Worm (Caenorhabditis elegans) whole organism, mixed stage, embryonic: ENCODE results near the gene str-52.

Source experiments
- M03D4.4 ChIP-seq: sonication (generic microtip); optimal IDR thresholded peaks from 2 replicates; lab custom pipeline; 2017; ENCODE audit warnings: mild to moderate bottlenecking, missing genetic modification characterization, missing compliant biosample characterization
- blmp-1 ChIP-seq: fragments of 150-350 bp; optimal IDR thresholded peaks from 2 replicates; lab custom pipeline; 2014; ENCODE audit warnings: missing biosample characterization, missing genetic modification characterization
- ceh-39 ChIP-seq: fragments of 150-350 bp; optimal IDR thresholded peaks from 2 replicates; lab custom pipeline; 2014; ENCODE audit warnings: missing biosample characterization, missing genetic modification characterization
- ceh-43 ChIP-seq: fragments of 200-800 bp; sonication (Bioruptor generic); optimal IDR thresholded peaks from 2 replicates; lab custom pipeline; 2018; ENCODE audit warnings: mild to moderate bottlenecking, missing genetic modification characterization, moderate library complexity, missing compliant biosample characterization
- ceh-83 ChIP-seq: fragments of 200-800 bp; sonication (Bioruptor generic); optimal IDR thresholded peaks from 2 replicates; lab custom pipeline; 2018; ENCODE audit warnings: mild to moderate bottlenecking, missing genetic modification characterization, missing compliant biosample characterization
- ces-1 ChIP-seq: fragments of 150-350 bp; optimal IDR thresholded peaks from 2 replicates; lab custom pipeline; 2014; ENCODE audit warnings: missing biosample characterization, missing genetic modification reagents, missing genetic modification characterization
- cnd-1 ChIP-seq: fragments of 200-800 bp; sonication (Bioruptor generic); optimal IDR thresholded peaks from 2 replicates; lab custom pipeline; 2018; ENCODE audit warnings: mild to moderate bottlenecking, missing genetic modification characterization, missing compliant biosample characterization
- drap-1 ChIP-seq: fragments of 200-800 bp; sonication (Bioruptor generic); optimal IDR thresholded peaks from 3 replicates; lab custom pipeline; 2018; ENCODE audit warnings: mild to moderate bottlenecking, missing genetic modification characterization, missing compliant biosample characterization
- elt-1 ChIP-seq: sonication (generic microtip); optimal IDR thresholded peaks from 2 replicates; lab custom pipeline; 2017; ENCODE audit warnings: missing genetic modification characterization, mild to moderate bottlenecking, missing compliant biosample characterization, antibody characterized with exemption, moderate library complexity, borderline replicate concordance; ENCODE audit not compliant: insufficient read depth
- elt-3 ChIP-seq: fragments of 150-350 bp; optimal IDR thresholded peaks from 2 replicates; lab custom pipeline; 2014; ENCODE audit warnings: missing biosample characterization, missing genetic modification characterization
- flh-1 ChIP-seq: fragments of 200-800 bp; sonication (Bioruptor generic); optimal IDR thresholded peaks from 2 replicates; lab custom pipeline; 2018; ENCODE audit warnings: mild to moderate bottlenecking, missing genetic modification characterization, moderate library complexity, missing compliant biosample characterization
- ham-2 ChIP-seq: fragments of 200-800 bp; sonication (Bioruptor generic); optimal IDR thresholded peaks from 2 replicates; lab custom pipeline; 2018; ENCODE audit warnings: mild to moderate bottlenecking, missing genetic modification characterization, missing compliant biosample characterization
- hlh-1 ChIP-seq: fragments of 150-350 bp; optimal IDR thresholded peaks from 2 replicates; lab custom pipeline; 2014; ENCODE audit warnings: missing biosample characterization, missing genetic modification reagents, missing genetic modification characterization
- lin-13 ChIP-seq: fragments of 150-350 bp; optimal IDR thresholded peaks from 2 replicates; lab custom pipeline; 2014; ENCODE audit warnings: missing biosample characterization, missing genetic modification characterization
- lsy-2 ChIP-seq: fragments of 150-350 bp; optimal IDR thresholded peaks from 2 replicates; lab custom pipeline; 2014; ENCODE audit warnings: missing biosample characterization, missing genetic modification characterization
- mab-5 ChIP-seq: fragments of 150-350 bp; optimal IDR thresholded peaks from 2 replicates; lab custom pipeline; 2014; ENCODE audit warnings: missing biosample characterization, missing genetic modification characterization
- mep-1 ChIP-seq: fragments of 150-350 bp; optimal IDR thresholded peaks from 2 replicates; lab custom pipeline; 2017; ENCODE audit warnings: missing biosample characterization, missing genetic modification reagents, missing genetic modification characterization, inconsistent platforms
- mls-2 ChIP-seq: sonication (generic microtip); optimal IDR thresholded peaks from 2 replicates; lab custom pipeline; 2016; ENCODE audit warnings: mild to moderate bottlenecking, missing genetic modification characterization, moderate library complexity, missing compliant biosample characterization
- nhr-12 ChIP-seq: fragments of 150-350 bp; optimal IDR thresholded peaks from 2 replicates; lab custom pipeline; 2014; ENCODE audit warnings: missing biosample characterization, missing genetic modification characterization
- nhr-2 ChIP-seq: fragments of 150-350 bp; optimal IDR thresholded peaks from 2 replicates; lab custom pipeline; 2014; ENCODE audit warnings: missing biosample characterization, missing genetic modification characterization
- nhr-237 ChIP-seq: fragments of 150-350 bp; optimal IDR thresholded peaks from 2 replicates; lab custom pipeline; 2014; ENCODE audit warnings: missing biosample characterization, missing genetic modification characterization
- nhr-28 ChIP-seq: fragments of 150-350 bp; optimal IDR thresholded peaks from 2 replicates; lab custom pipeline; 2014; ENCODE audit warnings: missing biosample characterization, missing genetic modification characterization
- nhr-76 ChIP-seq: sonication (generic microtip); optimal IDR thresholded peaks from 2 replicates; lab custom pipeline; 2017; ENCODE audit warnings: missing biosample characterization, missing genetic modification characterization
- pha-4 ChIP-seq: fragments of 150-350 bp; optimal IDR thresholded peaks from 2 replicates; lab custom pipeline; 2018; ENCODE audit warnings: missing biosample characterization, missing genetic modification reagents, missing genetic modification characterization
- sem-2 ChIP-seq: fragments of 200-800 bp; sonication (Bioruptor generic); optimal IDR thresholded peaks from 2 replicates; lab custom pipeline; 2018; ENCODE audit warnings: mild to moderate bottlenecking, missing genetic modification characterization, missing compliant biosample characterization
- snpc-4 ChIP-seq: fragments of 150-350 bp; optimal IDR thresholded peaks from 2 replicates; lab custom pipeline; 2014; ENCODE audit warnings: missing biosample characterization, missing genetic modification characterization
- tbx-8 ChIP-seq: fragments of 200-800 bp; sonication (Bioruptor generic); optimal IDR thresholded peaks from 2 replicates; lab custom pipeline; 2018; ENCODE audit warnings: mild to moderate bottlenecking, missing genetic modification characterization, moderate library complexity, missing compliant biosample characterization
- unc-120 ChIP-seq: sonication (generic microtip); optimal IDR thresholded peaks from 2 replicates; lab custom pipeline; 2017; ENCODE audit warnings: missing genetic modification characterization, missing compliant biosample characterization; ENCODE audit not compliant: poor library complexity, severe bottlenecking
- unc-62 ChIP-seq: fragments of 150-350 bp; optimal IDR thresholded peaks from 2 replicates; lab custom pipeline; 2014; ENCODE audit warnings: missing biosample characterization, missing genetic modification reagents, missing genetic modification characterization
- zip-8 ChIP-seq: fragments of 150-350 bp; optimal IDR thresholded peaks from 2 replicates; lab custom pipeline; 2014; ENCODE audit warnings: missing biosample characterization, missing genetic modification characterization
- ztf-11 ChIP-seq: fragments of 150-350 bp; optimal IDR thresholded peaks from 2 replicates; lab custom pipeline; 2014; ENCODE audit warnings: missing biosample characterization, missing genetic modification characterization

str-52 gene

DNA sequence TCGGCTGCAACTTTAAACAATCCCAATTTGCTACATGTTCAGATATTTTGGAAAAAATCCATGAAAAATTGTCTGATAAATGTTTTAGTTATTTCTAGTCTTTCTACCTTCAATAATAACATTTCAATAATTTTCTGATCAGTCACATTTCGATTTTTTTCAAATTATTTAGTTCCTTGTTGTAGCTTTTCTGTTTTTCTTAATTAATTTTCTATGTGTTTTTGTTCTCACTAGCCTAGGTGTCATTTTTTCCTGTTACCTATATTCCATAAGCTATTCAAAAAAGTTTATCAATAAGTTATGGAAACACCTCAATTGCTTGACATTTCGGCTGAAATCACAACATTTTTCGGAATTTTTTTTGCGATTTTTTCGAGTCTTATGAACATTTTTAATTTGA is 7.3 kb upstream of the str-52 start, which contains the start of gene srbc-23:
Gene srbc-23, plus strand, starts transcription at position 301 of the 400 bp plus-strand sequence.
- TF ChIP-seq mls-2, result no peak
- no peak for TF ChIP-seq elt-3
- TF ChIP-seq unc-62 (GFP tag; lab: Kevin White, UChicago), result no peak
- TF ChIP-seq lsy-2 (tag; lab: Kevin White, UChicago), result no peak
- TF ChIP-seq drap-1 (GFP tag; lab: Kevin White, UChicago), result no peak
- no peak for TF ChIP-seq M03D4.4 (tag; lab: Kevin White, UChicago)
- no peak for TF ChIP-seq lin-13
- TF ChIP-seq tbx-8 (GFP tag; lab: Kevin White, UChicago), result no peak
- TF ChIP-seq ceh-39 (tag; lab: Kevin White, UChicago), result no peak

DNA sequence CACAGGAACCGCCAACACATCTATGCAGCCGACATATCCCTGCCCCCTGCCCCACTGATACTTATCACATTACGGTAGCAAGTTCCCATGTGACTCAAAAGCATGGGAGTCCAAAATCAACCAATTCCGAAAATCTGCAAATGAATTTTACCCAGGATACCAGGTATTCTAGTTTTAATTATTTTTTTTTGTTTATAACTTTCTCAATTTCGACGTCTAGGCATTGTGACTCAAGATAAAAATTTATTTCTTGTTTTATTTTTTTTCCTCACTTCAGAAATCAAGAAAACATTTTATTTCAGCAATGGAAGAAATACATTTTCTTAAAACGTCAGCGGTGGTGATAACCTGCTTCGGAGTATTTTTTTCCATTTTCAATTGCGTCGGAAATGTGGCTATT is 5.5 kb upstream of the str-52 start, which contains the start of gene srbc-24:
Gene srbc-24, plus strand, starts transcription at position 301 of the 400 bp plus-strand sequence.
- TF ChIP-seq nhr-28 (tag; lab: Kevin White, UChicago) (no peak), mls-2 (no peak), nhr-76 (tag; lab: Kevin White, UChicago) (no peak), nhr-12 (tag; lab: Kevin White, UChicago) (no peak), ces-1 (GFP tag; lab: Kevin White, UChicago) (no peak), ceh-83 (GFP tag; lab: Kevin White, UChicago) (no peak), blmp-1 (no peak), unc-62 (GFP tag; lab: Kevin White, UChicago) (no peak), zip-8 (tag; lab: Kevin White, UChicago) (no peak), sem-2 (GFP tag; lab: Kevin White, UChicago) (no peak), drap-1 (GFP tag; lab: Kevin White, UChicago) (no peak), mep-1 (tag; lab: Kevin White, UChicago) (no peak), mab-5 (tag; lab: Kevin White, UChicago) (no peak), M03D4.4 (tag; lab: Kevin White, UChicago) (no peak), flh-1 (GFP tag; lab: Kevin White, UChicago) (no peak), lsy-2 (tag; lab: Kevin White, UChicago) (no peak)

ce11 chrV:2150876-2151275 is 4.9 kb upstream of the str-52 start, which contains the start of gene C45H4.13:
C45H4.13 (minus strand) TSS chrV:2150976.
- no peak for TF ChIP-seq elt-1
- TF ChIP-seq drap-1 (GFP tag; lab: Kevin White, UChicago), result no peak
- TF ChIP-seq lin-13, result no peak
- TF ChIP-seq unc-62 (GFP tag; lab: Kevin White, UChicago), result no peak
- no peak for TF ChIP-seq cnd-1
- TF ChIP-seq nhr-76 (tag; lab: Kevin White, UChicago), result no peak
- no peak for TF ChIP-seq snpc-4 (tag; lab: Kevin White, UChicago)
- no peak for TF ChIP-seq hlh-1 (tag; lab: Kevin White, UChicago)
- no peak for TF ChIP-seq zip-8 (tag; lab: Kevin White, UChicago)
- TF ChIP-seq ceh-83 (GFP tag; lab: Kevin White, UChicago), result no peak
- TF ChIP-seq ces-1 (GFP tag; lab: Kevin White, UChicago), result no peak

DNA sequence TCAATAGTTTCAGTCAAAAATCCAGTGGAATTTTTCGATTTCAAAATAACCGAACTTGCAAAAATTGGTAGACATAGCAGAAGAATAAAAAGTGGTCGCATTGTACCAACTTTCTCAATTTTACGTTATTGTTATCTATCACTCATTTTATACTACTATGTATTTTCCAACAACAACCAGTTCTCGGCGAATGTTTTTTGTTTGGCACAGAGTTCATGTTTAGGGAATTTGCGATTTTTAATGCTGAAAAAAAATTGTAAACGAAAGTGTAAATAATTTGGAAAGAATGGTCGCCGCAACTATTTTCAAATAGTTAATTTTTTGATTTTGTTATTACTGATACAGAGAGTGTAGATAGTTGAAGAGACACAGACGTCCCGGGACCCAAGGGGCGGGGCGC is 3.5 kb upstream of the str-52 start, which contains the start of gene C45H4.21:
Gene C45H4.21, minus strand, starts transcription at position 101 of the 400 bp plus-strand sequence.
- no peak for TF ChIP-seq ceh-83 (GFP tag; lab: Kevin White, UChicago)

DNA sequence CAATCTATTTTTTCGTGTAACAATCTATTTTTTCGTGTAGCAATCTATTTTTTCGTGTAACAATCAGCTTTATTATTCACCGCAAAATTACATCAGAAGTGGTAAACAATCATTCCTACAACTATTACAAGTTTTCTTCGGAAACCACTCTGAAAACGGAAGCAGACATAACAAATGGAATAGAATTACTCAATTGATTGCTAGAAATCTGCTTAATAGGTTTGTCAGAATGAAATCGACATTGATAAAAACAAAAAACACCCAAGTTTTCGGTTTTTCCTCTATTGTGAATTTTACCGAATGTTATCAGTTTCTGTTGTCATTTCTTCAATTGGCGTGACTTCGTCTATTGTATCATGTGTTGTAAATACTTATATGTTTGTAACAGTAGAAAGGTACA is 851 bp upstream of the str-52 start, which contains the start of gene srbc-20:
Gene srbc-20, plus strand, starts transcription at position 301 of the 400 bp plus-strand sequence.
- no peak for TF ChIP-seq pha-4
- TF ChIP-seq ceh-43, result no peak
- no peak for TF ChIP-seq drap-1 (GFP tag; lab: Kevin White, UChicago)
- no peak for TF ChIP-seq nhr-2 (tag; lab: Kevin White, UChicago)
- no peak for TF ChIP-seq nhr-76 (tag; lab: Kevin White, UChicago)
- TF ChIP-seq nhr-237, result no peak
- no peak for TF ChIP-seq blmp-1
- TF ChIP-seq M03D4.4 (tag; lab: Kevin White, UChicago), result no peak
- TF ChIP-seq mab-5 (tag; lab: Kevin White, UChicago), result no peak
- no peak for TF ChIP-seq nhr-12 (tag; lab: Kevin White, UChicago)
- TF ChIP-seq snpc-4 (tag; lab: Kevin White, UChicago), result no peak
- TF ChIP-seq ztf-11 (tag; lab: Kevin White, UChicago), result no peak
- TF ChIP-seq ceh-83 (GFP tag; lab: Kevin White, UChicago), result no peak
- no peak for TF ChIP-seq ham-2 (GFP tag; lab: Kevin White, UChicago)
- TF ChIP-seq zip-8 (tag; lab: Kevin White, UChicago), result no peak
- TF ChIP-seq nhr-28 (tag; lab: Kevin White, UChicago), result no peak
- TF ChIP-seq ceh-39 (tag; lab: Kevin White, UChicago), result no peak
- TF ChIP-seq unc-62 (GFP tag; lab: Kevin White, UChicago), result no peak
- TF ChIP-seq unc-120 (tag; lab: Kevin White, UChicago), result no peak
